Fruit fly (Drosophila melanogaster) S2 (cell line): ENCODE measurements around the gene CG31097.
A peak's percentile ranks its signal among the peaks of the same experiment; 100 is the strongest.

Experiments
- CG8478 ChIP-seq: fragments of >200 bp; optimal IDR thresholded peaks from 2 replicates; lab custom pipeline; 2018
- CTCF ChIP-seq, 2 experiments: fragments of >200 bp; optimal IDR thresholded peaks; 2 replicates each; lab custom pipeline; 2018

DNA sequence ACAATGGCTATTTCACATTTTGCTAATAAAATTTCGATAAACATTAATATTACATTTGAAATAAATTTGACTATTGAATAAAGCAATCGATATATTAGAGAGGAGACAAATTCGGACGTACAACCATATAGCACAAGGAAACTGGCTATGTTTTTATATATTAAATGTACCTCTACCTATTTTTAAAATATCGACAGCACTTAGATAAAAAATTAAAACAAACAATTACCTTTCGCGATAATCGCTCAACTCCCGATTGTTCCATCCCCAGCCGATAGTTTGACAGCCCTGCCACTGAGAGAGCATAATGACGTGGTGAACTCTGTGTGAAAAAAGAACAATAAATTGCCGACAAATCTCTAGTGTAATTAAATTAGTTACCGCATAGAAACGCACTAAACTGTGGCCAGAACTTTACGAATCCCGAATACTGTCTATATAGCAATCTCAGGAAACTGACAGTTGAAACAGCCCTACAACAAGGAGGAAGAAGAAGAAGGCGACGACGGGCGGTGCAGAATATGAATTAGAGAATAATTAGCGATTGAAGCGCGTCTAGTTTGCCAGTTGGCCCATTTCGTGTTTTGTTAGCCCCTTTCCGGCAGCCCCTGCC, 38.8 kb downstream of the CG31097 start, which contains the start of gene CG11857:
- TF ChIP-seq CTCF (optimal IDR thresholded peaks at IDR 0.05; lab: Kevin White, UChicago) (peak; percentile 7 to 17), CG8478 (lab: Kevin White, UChicago) (no peak)
